Fruit fly (Drosophila melanogaster): ENCODE data around the gene Ctu2.
A peak's percentile ranks its signal among the peaks of the same experiment; 100 is the strongest.

Gene Ctu2

DNA sequence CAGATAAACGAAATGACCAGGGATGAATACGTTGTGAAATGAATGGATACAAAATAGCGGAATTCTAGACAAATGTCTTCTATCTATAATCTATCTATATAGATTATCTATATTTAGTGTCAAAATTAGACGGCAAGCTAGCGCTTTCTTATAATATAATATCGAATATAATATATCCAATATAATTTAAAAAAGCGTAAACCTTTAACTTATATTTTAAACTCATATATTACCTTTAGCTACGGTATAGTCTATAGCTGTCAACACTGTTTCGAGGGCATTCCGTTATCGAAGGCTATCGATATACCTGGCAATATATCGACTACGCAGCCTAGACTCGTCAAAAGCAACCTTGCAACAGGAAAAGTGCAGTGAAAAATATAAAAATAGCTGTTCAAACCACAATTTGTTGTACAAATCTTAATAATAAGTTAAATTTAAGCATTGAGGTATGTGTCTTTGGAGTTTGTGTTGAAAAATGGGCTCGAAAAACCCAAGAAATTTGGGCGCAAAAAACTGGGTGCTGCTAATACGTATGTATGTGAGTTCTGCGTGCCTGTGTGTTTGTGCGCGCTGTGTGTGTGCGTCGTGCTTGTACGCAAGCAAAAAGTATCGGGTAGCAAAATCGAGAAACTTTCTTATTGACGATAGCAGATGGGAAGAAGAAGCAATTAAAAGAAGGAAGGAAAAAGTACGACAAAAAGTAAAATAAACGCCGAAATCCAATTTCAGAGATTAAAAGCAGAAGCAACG, at the start of gene Ctu2, which contains the start of gene swm:
Ctu2 (minus strand) TSS at position 320 of the 753 bp plus-strand sequence.
swm (plus strand) TSS at position 318 of the 753 bp plus-strand sequence.
- peak; percentile 46 for TF ChIP-seq Crg-1 (GFP tag; optimal IDR thresholded peaks at IDR 0.05)
- TF ChIP-seq CG33017 (tag; optimal IDR thresholded peaks at IDR 0.05), result peak; percentile 59
- peak; percentile 78 for TF ChIP-seq bab1 (GFP tag; optimal IDR thresholded peaks at IDR 0.05)
- peak; percentile 27 for TF ChIP-seq CG1620 (GFP tag; optimal IDR thresholded peaks at IDR 0.05)
- TF ChIP-seq CG12768 (GFP tag; optimal IDR thresholded peaks at IDR 0.05), result peak; percentile 74
- peak; percentile 67 for TF ChIP-seq ovo (GFP tag; optimal IDR thresholded peaks at IDR 0.05)
- no peak for TF ChIP-seq cnc (optimal IDR thresholded peaks at IDR 0.05)
- no peak for TF ChIP-seq kay (GFP tag; ENCODE audit: borderline replicate concordance)
- peak; percentile 36 for TF ChIP-seq Clk (GFP tag; optimal IDR thresholded peaks at IDR 0.05)
- TF ChIP-seq Mnt (GFP tag; optimal IDR thresholded peaks at IDR 0.05), result peak; percentile 37
- TF ChIP-seq toe (GFP tag; optimal IDR thresholded peaks at IDR 0.05), result no peak
- TF ChIP-seq cic (GFP tag; optimal IDR thresholded peaks at IDR 0.05), result no peak
- peak; percentile 38 for TF ChIP-seq pad (GFP tag; optimal IDR thresholded peaks at IDR 0.05)
- peak; percentile 11 for TF ChIP-seq Hr96 (GFP tag; optimal IDR thresholded peaks at IDR 0.05)
- peak; percentile 85 for TF ChIP-seq CG7101 (tag; optimal IDR thresholded peaks at IDR 0.05)
- TF ChIP-seq CG11617 (GFP tag; optimal IDR thresholded peaks at IDR 0.05), result peak; percentile 73
- peak; percentile 60 for TF ChIP-seq CG7045 (GFP tag; optimal IDR thresholded peaks at IDR 0.05)
- peak; percentile 70 for TF ChIP-seq tj (GFP tag; optimal IDR thresholded peaks at IDR 0.05)
- TF ChIP-seq CG5204 (GFP tag; optimal IDR thresholded peaks at IDR 0.05), result no peak
- peak; percentile 81 for TF ChIP-seq CG14711 (tag; optimal IDR thresholded peaks at IDR 0.05)

DNA sequence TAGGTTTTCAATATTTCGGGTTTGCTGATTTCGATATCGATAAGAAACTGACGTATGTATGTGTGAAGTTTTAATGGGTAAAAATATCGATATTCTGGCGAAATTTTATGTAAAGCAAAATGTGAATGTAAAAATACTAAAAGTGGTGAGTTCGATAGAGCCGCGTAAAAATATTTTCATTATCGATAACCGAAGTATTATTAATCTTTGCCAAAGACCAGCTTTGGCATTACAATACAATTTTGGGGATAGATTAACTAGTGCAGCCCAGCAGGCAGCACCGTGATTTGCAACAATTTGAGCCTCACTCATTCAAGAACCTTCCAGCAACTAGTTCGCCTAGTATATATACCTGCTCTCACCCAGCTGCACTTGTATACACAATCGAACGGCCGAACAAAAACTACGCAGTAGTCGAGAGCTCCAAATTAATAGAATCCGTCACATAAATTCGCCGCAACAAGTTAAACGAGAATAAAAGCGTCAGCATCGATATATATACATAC, 49.3 kb upstream of the Ctu2 start:
- TF ChIP-seq bab1 (GFP tag; optimal IDR thresholded peaks at IDR 0.05) (peak; percentile 60), CG11617 (GFP tag; optimal IDR thresholded peaks at IDR 0.05) (peak; percentile 22), toe (GFP tag; optimal IDR thresholded peaks at IDR 0.05) (no peak), cnc (optimal IDR thresholded peaks at IDR 0.05) (peak; percentile 41 to 89), kay (GFP tag; ENCODE audit: borderline replicate concordance) (peak; percentile 95), Hr96 (GFP tag; optimal IDR thresholded peaks at IDR 0.05) (no peak), CG7045 (GFP tag; optimal IDR thresholded peaks at IDR 0.05) (no peak), Crg-1 (GFP tag; optimal IDR thresholded peaks at IDR 0.05) (no peak), Mnt (GFP tag; optimal IDR thresholded peaks at IDR 0.05) (peak; percentile 34), CG1620 (GFP tag; optimal IDR thresholded peaks at IDR 0.05) (peak; percentile 8), CG7101 (tag; optimal IDR thresholded peaks at IDR 0.05) (peak; percentile 14), CG33017 (tag; optimal IDR thresholded peaks at IDR 0.05) (no peak), CG5204 (GFP tag; optimal IDR thresholded peaks at IDR 0.05) (no peak)

dm6 chr2L:19540307-19540706, 47.3 kb upstream of the Ctu2 start, which contains the start of gene CG13081:
Gene CG13081, plus strand, starts transcription at chr2L:19540607.
- TF ChIP-seq cnc (optimal IDR thresholded peaks at IDR 0.05), result no peak
- no peak for TF ChIP-seq Mnt (GFP tag; optimal IDR thresholded peaks at IDR 0.05)

DNA sequence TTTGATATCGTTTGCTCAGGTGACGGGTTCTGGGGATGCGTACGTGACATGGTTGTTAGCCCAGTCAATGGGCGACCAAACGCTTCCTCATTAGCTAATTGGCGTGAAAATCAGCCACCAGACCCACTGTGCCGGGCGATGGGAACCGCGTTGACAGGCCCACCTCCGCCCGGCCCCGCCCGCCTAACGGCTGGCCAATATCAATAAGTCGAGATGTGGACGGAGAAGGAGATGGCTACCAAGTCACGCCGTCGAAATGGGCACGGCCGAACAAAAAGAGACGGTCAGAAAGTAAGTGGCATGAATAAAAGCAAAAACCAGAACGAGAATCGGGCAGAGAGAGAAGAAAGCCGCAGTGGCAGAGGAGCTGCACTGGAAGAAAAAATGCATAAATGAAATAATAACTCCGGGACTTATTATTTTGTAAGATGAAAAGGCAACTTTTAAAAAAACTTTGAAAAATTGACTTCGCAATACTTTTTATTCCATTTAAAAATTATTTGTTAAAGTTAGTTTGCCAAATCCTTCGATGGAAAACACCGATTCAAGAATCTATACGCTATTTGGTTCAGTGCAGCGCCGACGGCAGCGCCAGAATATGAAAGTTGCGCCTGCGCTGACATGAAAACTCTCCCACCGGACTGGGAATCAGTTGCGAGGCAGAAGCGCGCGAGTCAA, 44.9 kb upstream of the Ctu2 start, which contains the start of gene CG13082:
CG13082 (plus strand) TSS at position 647 of the 678 bp plus-strand sequence.
- TF ChIP-seq Mnt (GFP tag; optimal IDR thresholded peaks at IDR 0.05) (no peak), Crg-1 (GFP tag; optimal IDR thresholded peaks at IDR 0.05) (no peak), CG14711 (tag; optimal IDR thresholded peaks at IDR 0.05) (no peak), tj (GFP tag; optimal IDR thresholded peaks at IDR 0.05) (no peak), CG1620 (GFP tag; optimal IDR thresholded peaks at IDR 0.05) (no peak), toe (GFP tag; optimal IDR thresholded peaks at IDR 0.05) (no peak), CG11617 (GFP tag; optimal IDR thresholded peaks at IDR 0.05) (no peak)

DNA sequence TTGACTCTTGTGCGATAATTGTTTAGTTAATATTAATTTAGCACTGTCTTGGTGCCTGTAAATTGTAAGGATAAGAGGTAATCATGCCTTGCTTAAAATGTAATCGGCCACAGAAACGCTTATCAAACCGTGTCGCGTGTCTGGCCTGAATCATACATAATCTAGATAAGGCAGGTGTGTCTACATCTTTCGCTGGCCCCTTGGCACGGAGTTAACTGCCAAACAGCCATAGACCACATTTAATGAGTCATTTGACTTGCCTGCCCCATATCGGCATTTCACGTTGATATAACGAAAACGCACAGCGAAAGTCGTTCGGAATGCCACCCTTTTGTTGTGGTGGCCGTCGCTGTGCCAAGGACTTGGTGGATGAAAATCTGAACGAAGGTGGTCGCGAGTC, 42.2 kb upstream of the Ctu2 start, which contains the start of gene CG31697:
CG31697 (plus strand) TSS at position 215 of the 400 bp plus-strand sequence.
- TF ChIP-seq cnc (optimal IDR thresholded peaks at IDR 0.05) (no peak), Clk (GFP tag; optimal IDR thresholded peaks at IDR 0.05) (no peak), cic (GFP tag; optimal IDR thresholded peaks at IDR 0.05) (no peak), pad (GFP tag; optimal IDR thresholded peaks at IDR 0.05) (no peak), ovo (GFP tag; optimal IDR thresholded peaks at IDR 0.05) (no peak), CG5204 (GFP tag; optimal IDR thresholded peaks at IDR 0.05) (no peak), CG14711 (tag; optimal IDR thresholded peaks at IDR 0.05) (no peak), bab1 (GFP tag; optimal IDR thresholded peaks at IDR 0.05) (no peak), CG12768 (GFP tag; optimal IDR thresholded peaks at IDR 0.05) (no peak), CG11617 (GFP tag; optimal IDR thresholded peaks at IDR 0.05) (no peak), CG7045 (GFP tag; optimal IDR thresholded peaks at IDR 0.05) (no peak), tj (GFP tag; optimal IDR thresholded peaks at IDR 0.05) (no peak), kay (GFP tag; ENCODE audit: borderline replicate concordance) (no peak), CG33017 (tag; optimal IDR thresholded peaks at IDR 0.05) (no peak), CG1620 (GFP tag; optimal IDR thresholded peaks at IDR 0.05) (no peak), toe (GFP tag; optimal IDR thresholded peaks at IDR 0.05) (no peak), CG7101 (tag; optimal IDR thresholded peaks at IDR 0.05) (no peak), Mnt (GFP tag; optimal IDR thresholded peaks at IDR 0.05) (no peak)

dm6 chr2L:19533247-19533646, 40.2 kb upstream of the Ctu2 start, which contains the start of gene CG33116:
Gene CG33116, plus strand, starts transcription at chr2L:19533479.
- no peak for TF ChIP-seq kay (GFP tag; ENCODE audit: borderline replicate concordance)
- no peak for TF ChIP-seq cnc (optimal IDR thresholded peaks at IDR 0.05)
- peak; percentile 88 for TF ChIP-seq CG33017 (tag; optimal IDR thresholded peaks at IDR 0.05)
- peak; percentile 30 for TF ChIP-seq cic (GFP tag; optimal IDR thresholded peaks at IDR 0.05)
- TF ChIP-seq toe (GFP tag; optimal IDR thresholded peaks at IDR 0.05), result peak; percentile 75
- TF ChIP-seq Clk (GFP tag; optimal IDR thresholded peaks at IDR 0.05), result peak; percentile 35
- peak; percentile 89 for TF ChIP-seq Crg-1 (GFP tag; optimal IDR thresholded peaks at IDR 0.05)
- peak; percentile 67 for TF ChIP-seq CG5204 (GFP tag; optimal IDR thresholded peaks at IDR 0.05)
- peak; percentile 36 for TF ChIP-seq tj (GFP tag; optimal IDR thresholded peaks at IDR 0.05)
- TF ChIP-seq CG1620 (GFP tag; optimal IDR thresholded peaks at IDR 0.05), result peak; percentile 71
- TF ChIP-seq bab1 (GFP tag; optimal IDR thresholded peaks at IDR 0.05), result peak; percentile 78
- TF ChIP-seq ovo (GFP tag; optimal IDR thresholded peaks at IDR 0.05), result peak; percentile 72
- peak; percentile 68 for TF ChIP-seq CG11617 (GFP tag; optimal IDR thresholded peaks at IDR 0.05)
- TF ChIP-seq CG12768 (GFP tag; optimal IDR thresholded peaks at IDR 0.05), result peak; percentile 88
- TF ChIP-seq Mnt (GFP tag; optimal IDR thresholded peaks at IDR 0.05), result peak; percentile 85
- peak; percentile 75 for TF ChIP-seq pad (GFP tag; optimal IDR thresholded peaks at IDR 0.05)
- TF ChIP-seq Hr96 (GFP tag; optimal IDR thresholded peaks at IDR 0.05), result peak; percentile 79
- peak; percentile 78 for TF ChIP-seq CG7045 (GFP tag; optimal IDR thresholded peaks at IDR 0.05)
- TF ChIP-seq CG7101 (tag; optimal IDR thresholded peaks at IDR 0.05), result peak; percentile 88
- TF ChIP-seq CG14711 (tag; optimal IDR thresholded peaks at IDR 0.05), result peak; percentile 81

All from whole organism, adult.